Worm (Caenorhabditis elegans): Measurements from ENCODE around the gene mtrr-1.
A peak's percentile ranks its signal among the peaks of the same experiment; 100 is the strongest.

The mtrr-1 gene

DNA sequence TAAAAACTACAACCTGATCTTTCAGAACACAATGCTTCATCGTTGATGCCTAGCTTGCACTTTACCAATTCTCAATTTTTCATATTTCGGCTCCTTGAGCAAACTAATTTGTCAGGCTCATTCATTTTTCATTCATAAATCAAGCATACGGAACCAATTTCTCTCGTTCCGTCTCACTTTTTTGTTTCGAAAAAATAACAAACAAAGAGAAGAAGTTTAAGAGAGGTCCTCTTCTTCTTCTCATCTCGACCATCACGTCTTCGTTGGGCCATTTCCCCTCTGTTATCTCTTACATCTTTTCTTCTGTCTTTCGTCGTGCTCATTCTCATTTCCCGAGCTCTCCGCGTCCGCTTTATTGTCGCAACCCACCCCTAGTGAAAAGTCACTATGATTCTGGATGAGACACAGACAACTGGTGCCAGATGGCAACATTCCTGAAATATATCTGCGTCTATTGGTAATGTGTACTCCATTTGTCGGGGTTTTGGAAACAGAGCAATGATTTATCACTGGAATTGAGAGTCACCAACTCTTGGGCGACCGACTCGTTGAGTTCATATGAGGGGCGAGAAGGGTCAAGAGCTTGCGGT is 21.0 kb upstream of the mtrr-1 start (continued):
- no peak for TF ChIP-seq unc-86 (tag; optimal IDR thresholded peaks at IDR 0.05)
- no peak for TF ChIP-seq nhr-76 (tag; optimal IDR thresholded peaks at IDR 0.05)
- TF ChIP-seq unc-30 (tag; optimal IDR thresholded peaks at IDR 0.05), result no peak
- no peak for TF ChIP-seq nhr-12 (tag; optimal IDR thresholded peaks at IDR 0.05)
- no peak for TF ChIP-seq C16A3.4 (tag; optimal IDR thresholded peaks at IDR 0.05)
- TF ChIP-seq tbx-2 (tag; optimal IDR thresholded peaks at IDR 0.05), result peak; percentile 50
- TF ChIP-seq lsy-2 (tag; optimal IDR thresholded peaks at IDR 0.05), result peak in 1 of 2 experiments; percentile 46
- TF ChIP-seq nhr-20 (tag; optimal IDR thresholded peaks at IDR 0.05), result peak; percentile 9
- TF ChIP-seq F16B12.6 (tag; optimal IDR thresholded peaks at IDR 0.05), result no peak
- peak; percentile 84 for TF ChIP-seq lin-14 (GFP tag; optimal IDR thresholded peaks at IDR 0.05)
- no peak for TF ChIP-seq snpc-4 (tag; optimal IDR thresholded peaks at IDR 0.05)
- TF ChIP-seq snu-23 (GFP tag; optimal IDR thresholded peaks at IDR 0.05), result peak; percentile 51
- TF ChIP-seq ceh-8 (GFP tag; optimal IDR thresholded peaks at IDR 0.05), result no peak
- no peak for TF ChIP-seq Y116A8C.19 (tag; optimal IDR thresholded peaks at IDR 0.05; ENCODE audit: borderline replicate concordance)
- TF ChIP-seq tlp-1 (tag; optimal IDR thresholded peaks at IDR 0.05), result no peak
- TF ChIP-seq nhr-71 (tag; optimal IDR thresholded peaks at IDR 0.05), result peak; percentile 70
- no peak for TF ChIP-seq hlh-17 (GFP tag; optimal IDR thresholded peaks at IDR 0.05; ENCODE audit: borderline replicate concordance)
- TF ChIP-seq unc-62 (GFP tag; optimal IDR thresholded peaks at IDR 0.05), result no peak
- TF ChIP-seq fkh-8 (tag; optimal IDR thresholded peaks at IDR 0.05), result peak; percentile 39
- TF ChIP-seq pqm-1 (tag; optimal IDR thresholded peaks at IDR 0.05), result no peak

DNA sequence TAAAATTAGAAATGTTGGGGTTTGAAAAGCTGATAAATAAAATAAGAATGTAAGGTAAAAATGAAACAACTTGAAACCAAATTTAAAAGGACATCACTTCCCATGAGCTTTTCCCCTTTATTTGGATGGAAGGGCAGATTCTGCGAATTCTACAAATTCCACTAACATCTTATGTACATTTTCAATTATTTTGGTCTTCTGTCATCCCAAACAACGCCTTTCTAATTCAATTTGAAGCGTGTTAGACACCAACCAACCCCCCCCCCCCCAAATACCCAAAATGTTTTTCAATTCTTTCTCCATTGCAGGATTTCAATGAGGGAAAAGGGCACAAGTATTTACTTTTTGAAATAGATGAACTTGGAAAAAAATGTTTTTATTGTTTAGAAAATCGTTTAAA is 20.1 kb upstream of the mtrr-1 start:
- TF ChIP-seq nhr-71 (tag; optimal IDR thresholded peaks at IDR 0.05) (peak; percentile 10), blmp-1 (tag; optimal IDR thresholded peaks at IDR 0.05) (no peak), lin-14 (GFP tag; optimal IDR thresholded peaks at IDR 0.05) (peak; percentile 41)

DNA sequence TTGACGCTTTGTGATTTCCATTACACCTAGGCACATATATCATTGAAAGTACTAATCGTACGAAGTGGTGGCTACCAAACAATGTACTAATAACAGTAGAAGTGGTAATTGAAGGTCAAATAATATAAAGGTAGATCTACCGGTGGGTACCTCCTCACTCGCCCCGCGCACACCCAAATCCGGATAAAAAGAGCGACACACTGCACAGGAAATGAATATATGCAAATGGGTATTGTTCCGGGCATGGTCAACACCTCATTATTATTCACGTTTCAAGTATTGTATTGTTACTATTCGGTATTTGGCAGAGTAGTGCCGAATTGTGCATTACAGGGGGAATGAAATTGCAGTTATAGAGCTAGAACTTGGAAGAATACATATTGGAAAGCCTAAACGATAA is 19.5 kb upstream of the mtrr-1 start:
- TF ChIP-seq swsn-7 (tag; optimal IDR thresholded peaks at IDR 0.05) (no peak), efl-1 (optimal IDR thresholded peaks at IDR 0.05) (no peak), efl-1 (GFP tag; optimal IDR thresholded peaks at IDR 0.05 in 1 of 2) (no peak), dpl-1 (GFP tag; optimal IDR thresholded peaks at IDR 0.05) (no peak), pax-3 (tag; optimal IDR thresholded peaks at IDR 0.05) (no peak), sptf-1 (tag; optimal IDR thresholded peaks at IDR 0.05) (no peak), nhr-19 (GFP tag; conservative IDR thresholded peaks at IDR 0.05) (no peak), skn-1 (tag; optimal IDR thresholded peaks at IDR 0.05) (no peak), lin-15B (tag; optimal IDR thresholded peaks at IDR 0.05) (no peak), tbx-2 (tag; optimal IDR thresholded peaks at IDR 0.05) (no peak), nhr-28 (tag; optimal IDR thresholded peaks at IDR 0.05) (no peak)

DNA sequence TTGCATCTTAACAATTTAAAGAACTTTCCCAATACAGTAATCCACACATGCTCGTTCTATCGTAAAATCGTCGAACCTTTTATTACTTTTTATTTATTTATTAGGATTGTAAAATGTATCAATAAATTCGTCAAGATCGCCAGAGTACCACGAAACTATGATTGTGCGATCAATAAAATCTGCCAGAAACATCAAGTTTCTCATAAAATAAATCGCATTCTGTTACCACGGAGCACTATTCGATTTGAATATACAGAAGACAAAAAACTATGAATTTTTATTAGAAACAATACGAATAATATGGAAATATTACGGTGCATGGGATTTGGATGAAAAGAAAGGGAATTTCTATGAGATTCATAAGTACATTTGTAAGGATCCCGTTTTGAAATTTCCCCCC is 19.0 kb upstream of the mtrr-1 start, which contains the start of gene C01G6.2:
Gene C01G6.2, plus strand, starts transcription at position 301 of the 400 bp plus-strand sequence.
- TF ChIP-seq nhr-85 (tag), result no peak
- TF ChIP-seq nhr-47 (tag; optimal IDR thresholded peaks at IDR 0.05), result no peak
- TF ChIP-seq ces-1 (GFP tag; optimal IDR thresholded peaks at IDR 0.05), result no peak
- TF ChIP-seq jun-1 (tag; optimal IDR thresholded peaks at IDR 0.05), result no peak
- no peak for TF ChIP-seq irx-1 (tag; optimal IDR thresholded peaks at IDR 0.05)
- no peak for TF ChIP-seq hlh-17 (GFP tag; optimal IDR thresholded peaks at IDR 0.05; ENCODE audit: borderline replicate concordance)
- TF ChIP-seq fkh-4 (tag; optimal IDR thresholded peaks at IDR 0.05; ENCODE audit: borderline replicate concordance), result no peak
- TF ChIP-seq dsc-1 (tag; optimal IDR thresholded peaks at IDR 0.05), result no peak
- TF ChIP-seq lir-3 (tag; optimal IDR thresholded peaks at IDR 0.05; ENCODE audit: poor library complexity), result no peak
- TF ChIP-seq elt-3 (tag; optimal IDR thresholded peaks at IDR 0.05), result no peak

Measured in whole organism, L1 larva.